Worm (Caenorhabditis elegans): ENCODE measurements around the gene F35E8.6.

ce11 chrV:15880033-15880432, 31.9 kb upstream of the F35E8.6 start:
- TF ChIP-seq W03F9.2 (tag; optimal IDR thresholded peaks at IDR 0.05) (no peak), him-1 (tag; optimal IDR thresholded peaks at IDR 0.05) (no peak), dao-5 (tag; optimal IDR thresholded peaks at IDR 0.05) (no peak)

Measured in whole organism, L4/young adult.